Worm (Caenorhabditis elegans): ENCODE measurements around the gene sru-30.

DNA sequence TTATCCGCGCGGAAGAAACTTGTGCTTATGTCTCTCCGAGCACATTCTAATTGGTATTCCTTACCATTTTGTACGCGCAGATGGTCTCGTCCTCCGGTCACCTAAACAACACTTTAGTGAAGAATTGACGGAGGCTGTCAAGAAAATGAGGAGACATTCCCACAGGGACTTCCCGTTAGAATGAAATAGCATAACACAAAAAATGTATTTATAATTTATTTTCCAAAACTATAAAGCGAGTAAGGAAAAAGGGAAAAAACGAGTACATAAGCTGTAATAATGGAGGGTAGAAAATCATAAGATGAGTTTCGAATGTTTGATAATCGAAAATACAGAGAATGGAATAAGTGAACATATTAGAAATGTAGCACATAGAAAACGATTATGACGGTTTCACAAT, 37.9 kb upstream of the sru-30 start, which contains the start of gene F46B6.12:
- TF ChIP-seq nhr-11 (tag; optimal IDR thresholded peaks at IDR 0.05): no peak
- no peak for TF ChIP-seq aly-2 (tag; optimal IDR thresholded peaks at IDR 0.05)
- no peak for TF ChIP-seq nhr-76 (tag; optimal IDR thresholded peaks at IDR 0.05)
- TF ChIP-seq snpc-4 (tag; optimal IDR thresholded peaks at IDR 0.05): no peak
- TF ChIP-seq ztf-11 (tag; optimal IDR thresholded peaks at IDR 0.05): no peak
- no peak for TF ChIP-seq lin-15B (tag; optimal IDR thresholded peaks at IDR 0.05)
- no peak for TF ChIP-seq mdl-1 (tag; optimal IDR thresholded peaks at IDR 0.05)
